Fruit fly (Drosophila melanogaster) whole organism, embryonic: ENCODE data around the gene lectin-37Da.

Experiments
- Ada2b ChIP-seq: fragments of 200-800 bp; sonication (Bioruptor generic); IDR thresholded peaks from 2 replicates; pipeline ENCODE4 v1.3.6; 2022; ENCODE audit warnings: missing biosample characterization, missing genetic modification characterization
- B-H1 ChIP-seq: fragments of 200-800 bp; sonication (Bioruptor generic); IDR thresholded peaks from 3 replicates; pipeline ENCODE4 v1.3.6; 2022; ENCODE audit warnings: missing biosample characterization, missing genetic modification characterization
- CG10274 ChIP-seq: fragments of 200-800 bp; sonication (Bioruptor generic); optimal IDR thresholded peaks from 3 replicates; lab custom pipeline; 2017; ENCODE audit warnings: missing biosample characterization, mild to moderate bottlenecking, missing genetic modification characterization
- CG10366 ChIP-seq: fragments of 200-800 bp; sonication (Bioruptor generic); IDR thresholded peaks from 2 replicates; pipeline ENCODE4 v1.3.6; 2022; ENCODE audit warnings: missing biosample characterization, missing genetic modification characterization
- CG11560 ChIP-seq: fragments of 200-800 bp; sonication (Bioruptor generic); IDR thresholded peaks from 3 replicates; pipeline ENCODE4 v1.3.6; 2022; ENCODE audit warnings: missing biosample characterization, missing genetic modification characterization
- CG1529 ChIP-seq: fragments of 200-800 bp; sonication (Bioruptor generic); optimal IDR thresholded peaks from 3 replicates; lab custom pipeline; 2018; ENCODE audit warnings: missing biosample characterization, missing genetic modification characterization
- CG16813 ChIP-seq: fragments of 200-800 bp; sonication (Bioruptor generic); IDR thresholded peaks from 3 replicates; pipeline ENCODE4 v1.3.6; 2022; ENCODE audit warnings: missing biosample characterization, missing genetic modification characterization; ENCODE audit not compliant: partially characterized antibody
- CG17328 ChIP-seq: fragments of 200-800 bp; sonication (Bioruptor generic); IDR thresholded peaks from 2 replicates; pipeline ENCODE4 v1.3.6; 2022; ENCODE audit warnings: missing biosample characterization, missing genetic modification characterization
- CG18476 ChIP-seq: fragments of 200-800 bp; sonication (Bioruptor generic); optimal IDR thresholded peaks from 2 replicates; lab custom pipeline; 2016; ENCODE audit warnings: missing biosample characterization, mild to moderate bottlenecking, missing genetic modification characterization
- CG2120 ChIP-seq: fragments of 200-800 bp; sonication (Bioruptor generic); optimal IDR thresholded peaks from 3 replicates; lab custom pipeline; 2016; ENCODE audit warnings: missing biosample characterization, missing genetic modification characterization
- CG2678 ChIP-seq: fragments of 200-800 bp; sonication (Bioruptor generic); optimal IDR thresholded peaks from 3 replicates; lab custom pipeline; 2019; ENCODE audit warnings: missing biosample characterization, mild to moderate bottlenecking, missing genetic modification characterization, moderate library complexity
- CG3065 ChIP-seq: fragments of 200-800 bp; sonication (Bioruptor generic); optimal IDR thresholded peaks from 2 replicates; lab custom pipeline; 2016; ENCODE audit warnings: missing biosample characterization, missing genetic modification characterization
- CG31441 ChIP-seq: fragments of 200-800 bp; sonication (Bioruptor generic); IDR thresholded peaks from 2 replicates; pipeline ENCODE4 v1.3.6; 2022; ENCODE audit warnings: missing biosample characterization, missing genetic modification characterization
- CG4328 ChIP-seq: fragments of 200-800 bp; sonication (Bioruptor generic); optimal IDR thresholded peaks from 3 replicates; lab custom pipeline; 2017; ENCODE audit warnings: missing biosample characterization, missing genetic modification reagents, missing genetic modification characterization
- CG4424 ChIP-seq: fragments of 200-800 bp; sonication (Bioruptor generic); optimal IDR thresholded peaks from 3 replicates; lab custom pipeline; 2016; ENCODE audit warnings: missing biosample characterization, missing genetic modification characterization
- CG6813 ChIP-seq: fragments of 200-800 bp; sonication (Bioruptor generic); optimal IDR thresholded peaks from 2 replicates; lab custom pipeline; 2017; ENCODE audit warnings: missing biosample characterization, missing genetic modification characterization, mild to moderate bottlenecking, moderate library complexity, missing genetic modification reagents
- CG7357 ChIP-seq: fragments of 200-800 bp; sonication (Bioruptor generic); IDR thresholded peaks from 3 replicates; pipeline ENCODE4 v1.3.6; 2022; ENCODE audit warnings: missing biosample characterization, missing genetic modification characterization
- CG7372 ChIP-seq: fragments of 200-800 bp; sonication (Bioruptor generic); IDR thresholded peaks from 2 replicates; pipeline ENCODE4 v1.3.6; 2022; ENCODE audit warnings: missing biosample characterization, missing genetic modification characterization
- CG7786 ChIP-seq: fragments of 200-800 bp; sonication (Bioruptor generic); optimal IDR thresholded peaks from 2 replicates; lab custom pipeline; 2016; ENCODE audit warnings: missing biosample characterization, missing genetic modification characterization
- CG8388 ChIP-seq: fragments of 200-800 bp; sonication (Bioruptor generic); optimal IDR thresholded peaks from 2 replicates; lab custom pipeline; 2019; ENCODE audit warnings: missing biosample characterization, mild to moderate bottlenecking, missing genetic modification characterization, moderate library complexity
- Camta ChIP-seq: fragments of 200-800 bp; sonication (Bioruptor generic); optimal IDR thresholded peaks from 2 replicates; lab custom pipeline; 2016; ENCODE audit warnings: missing biosample characterization, missing genetic modification characterization
- Dfd ChIP-seq, 2 experiments: fragments of >200 bp; optimal IDR thresholded peaks; 2 replicates each; lab custom pipeline; 2017; ENCODE audit warnings: missing biosample characterization in 2 of 2, missing genetic modification characterization in 2 of 2
- E2f1 ChIP-seq: fragments of 200-800 bp; sonication (Bioruptor generic); IDR thresholded peaks from 2 replicates; pipeline ENCODE4 v1.3.6; 2022; ENCODE audit warnings: missing biosample characterization, missing genetic modification characterization
- ERR ChIP-seq: fragments of 200-800 bp; sonication (Bioruptor generic); optimal IDR thresholded peaks from 2 replicates; lab custom pipeline; 2016; ENCODE audit warnings: missing biosample characterization, missing genetic modification characterization
- Fer1 ChIP-seq: fragments of 200-800 bp; sonication (Bioruptor generic); optimal IDR thresholded peaks from 2 replicates; lab custom pipeline; 2017; ENCODE audit warnings: missing biosample characterization, mild to moderate bottlenecking, missing genetic modification characterization
- Fer2 ChIP-seq: fragments of 200-800 bp; sonication (Bioruptor generic); optimal IDR thresholded peaks from 2 replicates; lab custom pipeline; 2018; ENCODE audit warnings: missing biosample characterization, mild to moderate bottlenecking, missing genetic modification characterization, moderate library complexity
- HLH3B ChIP-seq: fragments of 200-800 bp; sonication (Bioruptor generic); IDR thresholded peaks from 2 replicates; pipeline ENCODE4 v1.3.6; 2022; ENCODE audit warnings: missing biosample characterization, missing genetic modification characterization
- HLH54F ChIP-seq: fragments of 200-800 bp; sonication (Bioruptor generic); optimal IDR thresholded peaks from 3 replicates; lab custom pipeline; 2016; ENCODE audit warnings: missing biosample characterization, missing genetic modification characterization
- Hey ChIP-seq: fragments of 200-800 bp; sonication (Bioruptor generic); optimal IDR thresholded peaks from 3 replicates; lab custom pipeline; 2018; ENCODE audit warnings: missing biosample characterization, mild to moderate bottlenecking, missing genetic modification characterization
- Hmr ChIP-seq: fragments of 200-800 bp; sonication (Bioruptor generic); optimal IDR thresholded peaks from 3 replicates; lab custom pipeline; 2017; ENCODE audit warnings: mild to moderate bottlenecking, missing biosample characterization, missing genetic modification reagents, missing genetic modification characterization
- NC2β ChIP-seq: fragments of 200-800 bp; sonication (Bioruptor generic); optimal IDR thresholded peaks from 2 replicates; lab custom pipeline; 2016; ENCODE audit warnings: missing biosample characterization, missing genetic modification characterization
- NFAT ChIP-seq: fragments of 200-800 bp; sonication (Bioruptor generic); IDR thresholded peaks from 2 replicates; pipeline ENCODE4 v1.3.6; 2022; ENCODE audit warnings: missing biosample characterization, missing genetic modification characterization
- Optix ChIP-seq: fragments of 200-800 bp; sonication (Bioruptor generic); IDR thresholded peaks from 3 replicates; pipeline ENCODE4 v1.3.6; 2022; ENCODE audit warnings: missing biosample characterization, missing genetic modification characterization
- Rfx ChIP-seq: fragments of 200-800 bp; sonication (Bioruptor generic); IDR thresholded peaks from 2 replicates; pipeline ENCODE4 v1.3.6; 2022; ENCODE audit warnings: missing biosample characterization, missing genetic modification characterization
- Scr ChIP-seq: fragments of 200-800 bp; sonication (Bioruptor generic); IDR thresholded peaks from 2 replicates; pipeline ENCODE4 v1.3.6; 2022; ENCODE audit warnings: missing biosample characterization, missing genetic modification characterization; ENCODE audit not compliant: partially characterized antibody
- bowl ChIP-seq: fragments of 200-800 bp; sonication (Bioruptor generic); IDR thresholded peaks from 2 replicates; pipeline ENCODE4 v1.3.6; 2022; ENCODE audit warnings: missing biosample characterization, missing genetic modification characterization
- chif ChIP-seq, 2 experiments: fragments of 200-800 bp; sonication (Bioruptor generic); optimal IDR thresholded peaks; 3 replicates each; lab custom pipeline; 2016; ENCODE audit warnings: missing biosample characterization in 2 of 2, missing genetic modification characterization in 2 of 2
- corto ChIP-seq: fragments of 200-800 bp; sonication (Bioruptor generic); optimal IDR thresholded peaks from 2 replicates; lab custom pipeline; 2016; ENCODE audit warnings: missing biosample characterization, mild to moderate bottlenecking, missing genetic modification characterization, moderate library complexity
- disco-r ChIP-seq: fragments of 200-800 bp; sonication (Bioruptor generic); optimal IDR thresholded peaks from 2 replicates; lab custom pipeline; 2016; ENCODE audit warnings: missing biosample characterization, missing genetic modification characterization
- ems ChIP-seq: fragments of 200-800 bp; sonication (Bioruptor generic); optimal IDR thresholded peaks from 3 replicates; lab custom pipeline; 2016; ENCODE audit warnings: missing biosample characterization, missing genetic modification characterization
- gcm ChIP-seq: fragments of 200-800 bp; sonication (Bioruptor generic); optimal IDR thresholded peaks from 2 replicates; lab custom pipeline; 2019; ENCODE audit warnings: missing biosample characterization, mild to moderate bottlenecking, missing genetic modification characterization, moderate library complexity
- her ChIP-seq: fragments of 200-800 bp; sonication (Bioruptor generic); optimal IDR thresholded peaks from 2 replicates; lab custom pipeline; 2016; ENCODE audit warnings: missing biosample characterization, missing genetic modification characterization
- kni ChIP-seq: fragments of 200-800 bp; sonication (Bioruptor generic); optimal IDR thresholded peaks from 3 replicates; lab custom pipeline; 2017; ENCODE audit warnings: mild to moderate bottlenecking, missing biosample characterization, missing genetic modification reagents, missing genetic modification characterization
- luna ChIP-seq: fragments of 200-800 bp; sonication (Bioruptor generic); optimal IDR thresholded peaks from 2 replicates; lab custom pipeline; 2016; ENCODE audit warnings: missing biosample characterization, missing genetic modification characterization
- maf-S ChIP-seq: fragments of 200-800 bp; sonication (Bioruptor generic); optimal IDR thresholded peaks from 2 replicates; lab custom pipeline; 2016; ENCODE audit warnings: missing biosample characterization, missing genetic modification characterization
- nom ChIP-seq: fragments of 200-800 bp; sonication (Bioruptor generic); optimal IDR thresholded peaks from 2 replicates; lab custom pipeline; 2017; ENCODE audit warnings: missing biosample characterization, missing genetic modification characterization, mild to moderate bottlenecking, moderate library complexity, missing genetic modification reagents
- oc ChIP-seq: fragments of 200-800 bp; sonication (Bioruptor generic); optimal IDR thresholded peaks from 2 replicates; lab custom pipeline; 2018; ENCODE audit warnings: missing biosample characterization, mild to moderate bottlenecking, missing genetic modification characterization, moderate library complexity
- row ChIP-seq: fragments of 200-800 bp; sonication (Bioruptor generic); IDR thresholded peaks from 3 replicates; pipeline ENCODE4 v1.3.6; 2022; ENCODE audit warnings: missing biosample characterization, missing genetic modification characterization
- salm ChIP-seq: fragments of 200-800 bp; sonication (Bioruptor generic); optimal IDR thresholded peaks from 2 replicates; lab custom pipeline; 2018; ENCODE audit warnings: missing biosample characterization, mild to moderate bottlenecking, missing genetic modification characterization
- trh ChIP-seq: fragments of 200-800 bp; sonication (Bioruptor generic); optimal IDR thresholded peaks from 2 replicates; lab custom pipeline; 2016; ENCODE audit warnings: missing biosample characterization, missing genetic modification characterization
- twi ChIP-seq: fragments of 200-800 bp; optimal IDR thresholded peaks from 2 replicates; lab custom pipeline; 2019; ENCODE audit warnings: missing biosample characterization, mild to moderate bottlenecking, missing genetic modification characterization, moderate library complexity

Gene lectin-37Da

dm6 chr2L:19425765-19426329 is 7.7 kb downstream of the lectin-37Da start (continued):
- TF ChIP-seq oc (peak; percentile 33), CG10274 (GFP tag; lab: Kevin White, UChicago) (peak; percentile 18), Ada2b (GFP tag; lab: Robert Waterston, UW) (peak; percentile 74), bowl (no peak), CG17328 (peak; percentile 79), CG4424 (GFP tag; lab: Kevin White, UChicago) (peak; percentile 74), CG18476 (GFP tag; lab: Kevin White, UChicago) (peak; percentile 28), CG16813 (GFP tag; lab: Robert Waterston, UW) (no peak), CG7357 (GFP tag; lab: Robert Waterston, UW) (no peak), Rfx (peak; percentile 86), corto (GFP tag; lab: Kevin White, UChicago) (peak; percentile 11), CG1529 (GFP tag; lab: Kevin White, UChicago) (peak; percentile 52), luna (no peak), twi (tag; lab: Kevin White, UChicago) (peak; percentile 45), Scr (no peak), salm (peak; percentile 46), ERR (no peak), HLH3B (GFP tag; lab: Robert Waterston, UW) (peak; percentile 70), CG8388 (peak; percentile 72), CG2678 (peak; percentile 84), gcm (GFP tag; lab: Kevin White, UChicago) (peak; percentile 17), maf-S (GFP tag; lab: Kevin White, UChicago) (peak; percentile 32), her (GFP tag; lab: Kevin White, UChicago) (peak; percentile 22), Fer2 (peak; percentile 32), ems (GFP tag; lab: Kevin White, UChicago) (no peak), Camta (GFP tag; lab: Kevin White, UChicago) (peak; percentile 52), CG7786 (GFP tag; lab: Kevin White, UChicago) (peak; percentile 24), HLH54F (GFP tag; lab: Kevin White, UChicago) (peak; percentile 13), CG4328 (GFP tag; lab: Kevin White, UChicago) (peak; percentile 34), Optix (GFP tag; lab: Robert Waterston, UW) (0 out of 3 replicates have a peak, but pooled peaks have one; percentile 7), CG11560 (tag; lab: Robert Waterston, UW) (0 out of 3 replicates have a peak, but pooled peaks have one; percentile 11), CG7372 (GFP tag; lab: Robert Waterston, UW) (peak; percentile 30; the same call in 1 of the 2 replicates), kni (GFP tag; lab: Kevin White, UChicago) (peak; percentile 86), CG6813 (GFP tag; lab: Kevin White, UChicago) (peak; percentile 75), CG3065 (GFP tag; lab: Kevin White, UChicago) (no peak), trh (GFP tag; lab: Kevin White, UChicago) (peak; percentile 13), B-H1 (peak; percentile 45; the same call in 1 of the 3 replicates), chif (GFP tag; optimal IDR thresholded peaks at IDR 0.05; lab: Kevin White, UChicago) (peak in 1 of 2 experiments; percentile 58), Hey (no peak), Hmr (peak; percentile 69), disco-r (GFP tag; lab: Kevin White, UChicago) (no peak), CG31441 (GFP tag; lab: Robert Waterston, UW) (peak; percentile 74), CG2120 (GFP tag; lab: Kevin White, UChicago) (peak; percentile 69), NC2β (no peak), E2f1 (peak; percentile 69), row (peak; percentile 87), NFAT (GFP tag; lab: Robert Waterston, UW) (peak; percentile 77), Dfd (GFP tag; optimal IDR thresholded peaks at IDR 0.05; lab: Kevin White, UChicago) (no peak), Fer1 (GFP tag; lab: Kevin White, UChicago) (peak; percentile 55), CG10366 (GFP tag; lab: Robert Waterston, UW) (peak; percentile 53), nom (GFP tag; lab: Kevin White, UChicago) (no peak)
